Fruit fly (Drosophila melanogaster): Measurements from ENCODE around the gene SLC5A11.

DNA sequence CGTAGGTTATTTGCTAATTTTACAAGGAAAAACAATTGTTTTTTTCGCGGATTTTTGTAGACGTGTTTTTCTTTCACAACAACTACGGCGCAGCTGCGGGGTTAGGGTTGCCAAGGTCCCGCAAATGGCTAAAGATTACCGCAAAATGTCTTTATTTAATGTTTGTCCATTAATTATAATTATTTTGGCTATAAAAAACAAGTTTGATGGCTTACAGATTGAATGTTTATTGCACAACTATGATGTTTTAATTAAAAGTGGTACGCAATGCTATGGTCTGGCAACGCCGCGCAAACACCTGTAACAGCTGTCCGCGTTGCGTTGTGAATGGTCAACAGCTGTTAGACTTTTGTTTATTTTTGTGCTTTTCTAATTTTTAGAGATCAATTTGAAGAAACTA is 48.2 kb downstream of the SLC5A11 start:
- TF ChIP-seq kay (GFP tag; ENCODE audit: borderline replicate concordance) (peak; percentile 95), ovo (GFP tag; optimal IDR thresholded peaks at IDR 0.05) (peak; percentile 16), CG7101 (tag; optimal IDR thresholded peaks at IDR 0.05) (peak; percentile 77)
